Worm (Caenorhabditis elegans): ENCODE measurements around the gene C06E4.8.

C06E4.8 gene

ce11 chrIV:7313962-7314361 lies 28.3 kb upstream of the C06E4.8 start (continued):
- TF ChIP-seq nhr-120 (GFP tag; IDR thresholded peaks at IDR 0.05) (no peak), hlh-12 (tag; optimal IDR thresholded peaks at IDR 0.05) (no peak), let-607 (tag; optimal IDR thresholded peaks at IDR 0.05) (no peak), ztf-18 (tag; optimal IDR thresholded peaks at IDR 0.05) (no peak), ets-4 (GFP tag; optimal IDR thresholded peaks at IDR 0.05) (no peak), lsy-27 (tag; optimal IDR thresholded peaks at IDR 0.05; ENCODE audit: borderline replicate concordance, insufficient read depth) (no peak), dpff-1 (tag; optimal IDR thresholded peaks at IDR 0.05) (no peak), chd-7 (tag; optimal IDR thresholded peaks at IDR 0.05) (no peak), dpl-1 (GFP tag; optimal IDR thresholded peaks at IDR 0.05) (no peak), athp-1 (tag; optimal IDR thresholded peaks at IDR 0.05) (no peak), F39B2.1 (GFP tag; IDR thresholded peaks at IDR 0.05) (no peak), Y79H2A.3 (GFP tag; conservative IDR thresholded peaks at IDR 0.05) (no peak), F10E7.11 (tag; optimal IDR thresholded peaks at IDR 0.05) (no peak), cebp-2 (GFP tag; IDR thresholded peaks at IDR 0.05) (no peak), fkh-3 (tag; optimal IDR thresholded peaks at IDR 0.05) (no peak), ztf-22 (GFP tag; optimal IDR thresholded peaks at IDR 0.05) (no peak), mel-28 (tag; optimal IDR thresholded peaks at IDR 0.05; ENCODE audit: borderline replicate concordance) (no peak), nfya-2 (GFP tag; IDR thresholded peaks at IDR 0.05) (no peak), ceh-27 (GFP tag; optimal IDR thresholded peaks at IDR 0.05) (no peak), nhr-179 (tag; optimal IDR thresholded peaks at IDR 0.05) (no peak), D2030.7 (GFP tag; IDR thresholded peaks at IDR 0.05) (no peak), mes-4 (tag; optimal IDR thresholded peaks at IDR 0.05) (no peak), ztf-25 (GFP tag; IDR thresholded peaks at IDR 0.05) (no peak), repo-1 (tag; optimal IDR thresholded peaks at IDR 0.05) (peak; percentile 29), efl-1 (GFP tag; optimal IDR thresholded peaks at IDR 0.05) (no peak), unc-130 (GFP tag; optimal IDR thresholded peaks at IDR 0.05) (no peak), F55B11.4 (tag; optimal IDR thresholded peaks at IDR 0.05; ENCODE audit: borderline replicate concordance, insufficient read depth) (no peak), C17E4.6 (GFP tag; IDR thresholded peaks at IDR 0.05) (no peak), C06A6.2 (GFP tag; conservative IDR thresholded peaks at IDR 0.05) (no peak), F37B4.10 (GFP tag; IDR thresholded peaks at IDR 0.05) (no peak), Y95B8A.8 (GFP tag; IDR thresholded peaks at IDR 0.05) (no peak), snpc-3.4 (tag; optimal IDR thresholded peaks at IDR 0.05) (no peak), gei-17 (GFP tag; optimal IDR thresholded peaks at IDR 0.05) (no peak), dox-1 (GFP tag; IDR thresholded peaks at IDR 0.05) (no peak), nhr-90 (tag; optimal IDR thresholded peaks at IDR 0.05) (no peak), hrde-1 (tag; optimal IDR thresholded peaks at IDR 0.05; ENCODE audit: borderline replicate concordance) (no peak), zfh-2 (GFP tag; conservative IDR thresholded peaks at IDR 0.05) (no peak), lin-40 (tag; optimal IDR thresholded peaks at IDR 0.05) (peak; percentile 49), nfyb-1 (GFP tag; IDR thresholded peaks at IDR 0.05) (no peak), ztf-28 (GFP tag; IDR thresholded peaks at IDR 0.05) (no peak), snpc-4 (GFP tag; optimal IDR thresholded peaks at IDR 0.05) (peak; percentile 80), snpc-4 (tag; optimal IDR thresholded peaks at IDR 0.05) (peak; percentile 70 to 79 (median 76)), him-1 (tag; optimal IDR thresholded peaks at IDR 0.05) (peak; percentile 9), B0336.3 (GFP tag; IDR thresholded peaks at IDR 0.05) (no peak), egl-18 (GFP tag; IDR thresholded peaks at IDR 0.05) (no peak), K11D2.4 (GFP tag; IDR thresholded peaks at IDR 0.05) (no peak), lin-26 (GFP tag; IDR thresholded peaks at IDR 0.05) (no peak), lin-54 (GFP tag; optimal IDR thresholded peaks at IDR 0.05) (no peak), zim-3 (tag; optimal IDR thresholded peaks at IDR 0.05) (no peak), madf-10 (tag; optimal IDR thresholded peaks at IDR 0.05) (peak; percentile 8)

Data from whole organism, young adult.